Fruit fly (Drosophila melanogaster) whole organism, embryonic: Measurements from ENCODE around the gene CG10063.

Source experiments
- ATbp ChIP-seq: fragments of 200-800 bp; sonication (Bioruptor generic); optimal IDR thresholded peaks from 2 replicates; lab custom pipeline; 2017; ENCODE audit warnings: missing biosample characterization, mild to moderate bottlenecking, missing genetic modification characterization, missing genetic modification reagents
- C15 ChIP-seq: fragments of 200-800 bp; sonication (Bioruptor generic); IDR thresholded peaks from 3 replicates; pipeline ENCODE4 v1.3.6; 2022; ENCODE audit warnings: missing biosample characterization, missing genetic modification characterization
- CG10274 ChIP-seq: fragments of 200-800 bp; sonication (Bioruptor generic); optimal IDR thresholded peaks from 3 replicates; lab custom pipeline; 2017; ENCODE audit warnings: missing biosample characterization, mild to moderate bottlenecking, missing genetic modification characterization
- CG10543 ChIP-seq: fragments of 200-800 bp; sonication (Bioruptor generic); optimal IDR thresholded peaks from 3 replicates; lab custom pipeline; 2017; ENCODE audit warnings: missing biosample characterization, mild to moderate bottlenecking, missing genetic modification characterization, moderate library complexity
- CG1529 ChIP-seq: fragments of 200-800 bp; sonication (Bioruptor generic); optimal IDR thresholded peaks from 3 replicates; lab custom pipeline; 2018; ENCODE audit warnings: missing biosample characterization, missing genetic modification characterization
- CG15601 ChIP-seq: fragments of 200-800 bp; sonication (Bioruptor generic); optimal IDR thresholded peaks from 3 replicates; lab custom pipeline; 2019; ENCODE audit warnings: missing biosample characterization, mild to moderate bottlenecking, missing genetic modification characterization, moderate library complexity
- CG15696 ChIP-seq: fragments of 200-800 bp; sonication (Bioruptor generic); optimal IDR thresholded peaks from 2 replicates; lab custom pipeline; 2019; ENCODE audit warnings: missing biosample characterization, mild to moderate bottlenecking, missing genetic modification characterization, moderate library complexity
- CG17361 ChIP-seq: fragments of 200-800 bp; sonication (Bioruptor generic); IDR thresholded peaks from 3 replicates; pipeline ENCODE4 v1.3.6; 2022; ENCODE audit warnings: missing biosample characterization, missing genetic modification characterization
- CG2129 ChIP-seq: fragments of 200-800 bp; sonication (Bioruptor generic); IDR thresholded peaks from 2 replicates; pipeline ENCODE4 v1.3.6; 2022; ENCODE audit warnings: missing biosample characterization, missing genetic modification characterization; ENCODE audit not compliant: partially characterized antibody
- CG3065 ChIP-seq: fragments of 200-800 bp; sonication (Bioruptor generic); optimal IDR thresholded peaks from 2 replicates; lab custom pipeline; 2016; ENCODE audit warnings: missing biosample characterization, missing genetic modification characterization
- CG3163 ChIP-seq: fragments of 200-800 bp; sonication (Bioruptor generic); optimal IDR thresholded peaks from 3 replicates; lab custom pipeline; 2016; ENCODE audit warnings: missing biosample characterization, missing genetic modification characterization
- CG33213 ChIP-seq: fragments of 200-800 bp; sonication (Bioruptor generic); optimal IDR thresholded peaks from 3 replicates; lab custom pipeline; 2016; ENCODE audit warnings: missing biosample characterization, missing genetic modification characterization
- CG34224 ChIP-seq: fragments of 200-800 bp; sonication (Bioruptor generic); IDR thresholded peaks from 3 replicates; pipeline ENCODE4 v1.3.6; 2022; ENCODE audit warnings: missing biosample characterization, missing genetic modification characterization; ENCODE audit not compliant: partially characterized antibody
- CG42726 ChIP-seq: fragments of 200-800 bp; sonication (Bioruptor generic); IDR thresholded peaks from 2 replicates; pipeline ENCODE4 v1.3.6; 2022; ENCODE audit warnings: missing biosample characterization, missing genetic modification characterization; ENCODE audit not compliant: partially characterized antibody
- CG5180 ChIP-seq: fragments of 200-800 bp; sonication (Bioruptor generic); optimal IDR thresholded peaks from 3 replicates; lab custom pipeline; 2017; ENCODE audit warnings: missing biosample characterization, missing genetic modification characterization, mild to moderate bottlenecking, moderate library complexity, missing genetic modification reagents
- CG8089 ChIP-seq: fragments of 200-800 bp; sonication (Bioruptor generic); optimal IDR thresholded peaks from 3 replicates; lab custom pipeline; 2016; ENCODE audit warnings: missing biosample characterization, missing genetic modification characterization
- CG9609 ChIP-seq: fragments of 200-800 bp; sonication (Bioruptor generic); optimal IDR thresholded peaks from 3 replicates; lab custom pipeline; 2016; ENCODE audit warnings: missing biosample characterization, missing genetic modification characterization
- CG9817 ChIP-seq: fragments of 200-800 bp; sonication (Bioruptor generic); optimal IDR thresholded peaks from 2 replicates; lab custom pipeline; 2018; ENCODE audit warnings: missing biosample characterization, mild to moderate bottlenecking, missing genetic modification characterization, moderate library complexity
- CTCF ChIP-seq: fragments of 200-800 bp; sonication (Bioruptor generic); optimal IDR thresholded peaks from 2 replicates; lab custom pipeline; 2017; ENCODE audit warnings: missing biosample characterization, mild to moderate bottlenecking, missing genetic modification characterization, moderate library complexity
- Dbx ChIP-seq: fragments of 200-800 bp; sonication (Bioruptor generic); IDR thresholded peaks from 3 replicates; pipeline ENCODE4 v1.3.6; 2022; ENCODE audit warnings: missing biosample characterization, missing genetic modification characterization
- Dfd ChIP-seq, 2 experiments: fragments of >200 bp; optimal IDR thresholded peaks; 2 replicates each; lab custom pipeline; 2017; ENCODE audit warnings: missing biosample characterization in 2 of 2, missing genetic modification characterization in 2 of 2
- Dp ChIP-seq: fragments of 200-800 bp; sonication (Bioruptor generic); optimal IDR thresholded peaks from 2 replicates; lab custom pipeline; 2018; ENCODE audit warnings: missing biosample characterization, mild to moderate bottlenecking, missing genetic modification characterization, moderate library complexity
- E2f1 ChIP-seq: fragments of 200-800 bp; sonication (Bioruptor generic); IDR thresholded peaks from 2 replicates; pipeline ENCODE4 v1.3.6; 2022; ENCODE audit warnings: missing biosample characterization, missing genetic modification characterization
- Fer3 ChIP-seq: fragments of 200-800 bp; sonication (Bioruptor generic); optimal IDR thresholded peaks from 2 replicates; lab custom pipeline; 2018; ENCODE audit warnings: missing biosample characterization, mild to moderate bottlenecking, missing genetic modification characterization, moderate library complexity
- H15 ChIP-seq: fragments of 200-800 bp; sonication (Bioruptor generic); IDR thresholded peaks from 3 replicates; pipeline ENCODE4 v1.3.6; 2022; ENCODE audit warnings: missing biosample characterization, missing genetic modification characterization
- HmgD ChIP-seq: fragments of 200-800 bp; sonication (Bioruptor generic); optimal IDR thresholded peaks from 3 replicates; lab custom pipeline; 2016; ENCODE audit warnings: missing biosample characterization, missing genetic modification characterization
- MTF-1 ChIP-seq: fragments of 200-800 bp; sonication (Bioruptor generic); optimal IDR thresholded peaks from 2 replicates; lab custom pipeline; 2018; ENCODE audit warnings: missing biosample characterization, mild to moderate bottlenecking, missing genetic modification characterization, borderline replicate concordance
- Myb ChIP-seq: fragments of 200-800 bp; sonication (Bioruptor generic); optimal IDR thresholded peaks from 2 replicates; lab custom pipeline; 2016; ENCODE audit warnings: missing biosample characterization, missing genetic modification characterization
- NK7.1 ChIP-seq: fragments of 200-800 bp; sonication (Bioruptor generic); optimal IDR thresholded peaks from 3 replicates; lab custom pipeline; 2016; ENCODE audit warnings: missing biosample characterization, missing genetic modification characterization
- Opbp ChIP-seq: fragments of 200-800 bp; sonication (Bioruptor generic); IDR thresholded peaks from 3 replicates; pipeline ENCODE4 v1.3.6; 2022; ENCODE audit warnings: missing biosample characterization, missing genetic modification characterization; ENCODE audit not compliant: partially characterized antibody
- Six4 ChIP-seq: fragments of 200-800 bp; sonication (Bioruptor generic); optimal IDR thresholded peaks from 2 replicates; lab custom pipeline; 2016; ENCODE audit warnings: missing biosample characterization, missing genetic modification characterization
- abd-A ChIP-seq: fragments of 200-800 bp; sonication (Bioruptor generic); optimal IDR thresholded peaks from 3 replicates; lab custom pipeline; 2019; ENCODE audit warnings: missing biosample characterization, mild to moderate bottlenecking, missing genetic modification characterization, moderate library complexity
- ac ChIP-seq: fragments of 200-800 bp; sonication (Bioruptor generic); optimal IDR thresholded peaks from 3 replicates; lab custom pipeline; 2017; ENCODE audit warnings: missing biosample characterization, mild to moderate bottlenecking, missing genetic modification characterization
- ara ChIP-seq: fragments of 200-800 bp; sonication (Bioruptor generic); IDR thresholded peaks from 2 replicates; pipeline ENCODE4 v1.3.6; 2022; ENCODE audit warnings: missing biosample characterization, missing genetic modification characterization
- bcd ChIP-seq: fragments of 200-800 bp; sonication (Bioruptor generic); optimal IDR thresholded peaks from 2 replicates; lab custom pipeline; 2017; ENCODE audit warnings: missing biosample characterization, mild to moderate bottlenecking, missing genetic modification characterization
- chn ChIP-seq: fragments of 200-800 bp; sonication (Bioruptor generic); optimal IDR thresholded peaks from 2 replicates; lab custom pipeline; 2016; ENCODE audit warnings: missing biosample characterization, missing genetic modification characterization
- dm ChIP-seq: fragments of 200-800 bp; sonication (Bioruptor generic); optimal IDR thresholded peaks from 3 replicates; lab custom pipeline; 2016; ENCODE audit warnings: missing biosample characterization, missing genetic modification characterization
- fd96Cb ChIP-seq: fragments of 200-800 bp; sonication (Bioruptor generic); optimal IDR thresholded peaks from 2 replicates; lab custom pipeline; 2018; ENCODE audit warnings: missing biosample characterization, mild to moderate bottlenecking, missing genetic modification characterization, moderate library complexity
- grn ChIP-seq: fragments of 200-800 bp; sonication (Bioruptor generic); optimal IDR thresholded peaks from 3 replicates; lab custom pipeline; 2017; ENCODE audit warnings: missing biosample characterization, missing genetic modification characterization
- gsb ChIP-seq: fragments of 200-800 bp; sonication (Bioruptor generic); IDR thresholded peaks from 2 replicates; pipeline ENCODE4 v1.3.6; 2022; ENCODE audit warnings: missing biosample characterization, missing genetic modification characterization
- hkb ChIP-seq, 2 experiments: fragments of 200-800 bp in 1 of 2; fragments of >200 bp in 1 of 2; sonication (Bioruptor generic) in 1 of 2; IDR thresholded peaks in 1 of 2; optimal IDR thresholded peaks in 1 of 2; 2 replicates each; pipeline versions ENCODE4 v1.3.6 to Lab custom; 2017 to 2022; ENCODE audit warnings: missing biosample characterization in 1 of 2, missing genetic modification characterization in 1 of 2
- knrl ChIP-seq: fragments of 200-800 bp; sonication (Bioruptor generic); IDR thresholded peaks from 3 replicates; pipeline ENCODE4 v1.3.6; 2022; ENCODE audit warnings: missing biosample characterization, missing genetic modification characterization; ENCODE audit not compliant: partially characterized antibody
- lola ChIP-seq, 3 experiments: fragments of >200 bp in 2 of 3; fragments of 200-800 bp in 1 of 3; sonication (Bioruptor generic) in 1 of 3; optimal IDR thresholded peaks; 2 replicates each; lab custom pipeline; 2017 to 2019; ENCODE audit warnings: missing biosample characterization in 3 of 3, missing genetic modification characterization in 3 of 3, mild to moderate bottlenecking in 1 of 3, moderate library complexity in 1 of 3
- nerfin-2 ChIP-seq: fragments of 200-800 bp; sonication (Bioruptor generic); IDR thresholded peaks from 2 replicates; pipeline ENCODE4 v1.3.6; 2022; ENCODE audit warnings: missing biosample characterization, missing genetic modification characterization; ENCODE audit not compliant: partially characterized antibody
- nmo ChIP-seq: fragments of 200-800 bp; sonication (Bioruptor generic); optimal IDR thresholded peaks from 2 replicates; lab custom pipeline; 2018; ENCODE audit warnings: missing biosample characterization, mild to moderate bottlenecking, missing genetic modification characterization, moderate library complexity
- schlank ChIP-seq: fragments of 200-800 bp; sonication (Bioruptor generic); optimal IDR thresholded peaks from 2 replicates; lab custom pipeline; 2018; ENCODE audit warnings: missing biosample characterization, mild to moderate bottlenecking, missing genetic modification characterization
- seq ChIP-seq: fragments of 200-800 bp; sonication (Bioruptor generic); IDR thresholded peaks from 2 replicates; pipeline ENCODE4 v1.3.6; 2022; ENCODE audit warnings: missing biosample characterization, missing genetic modification characterization
- sqz ChIP-seq: fragments of 200-800 bp; sonication (Bioruptor generic); optimal IDR thresholded peaks from 3 replicates; lab custom pipeline; 2018; ENCODE audit warnings: missing biosample characterization, mild to moderate bottlenecking, missing genetic modification characterization
- ssp ChIP-seq: fragments of 200-800 bp; sonication (Bioruptor generic); IDR thresholded peaks from 2 replicates; pipeline ENCODE4 v1.3.6; 2022; ENCODE audit warnings: missing biosample characterization, missing genetic modification characterization
- tap ChIP-seq: fragments of 200-800 bp; optimal IDR thresholded peaks from 3 replicates; lab custom pipeline; 2019; ENCODE audit warnings: missing biosample characterization, mild to moderate bottlenecking, missing genetic modification characterization, moderate library complexity
- tin ChIP-seq: fragments of 200-800 bp; sonication (Bioruptor generic); optimal IDR thresholded peaks from 3 replicates; lab custom pipeline; 2016; ENCODE audit warnings: missing biosample characterization, missing genetic modification characterization

CG10063 gene

DNA sequence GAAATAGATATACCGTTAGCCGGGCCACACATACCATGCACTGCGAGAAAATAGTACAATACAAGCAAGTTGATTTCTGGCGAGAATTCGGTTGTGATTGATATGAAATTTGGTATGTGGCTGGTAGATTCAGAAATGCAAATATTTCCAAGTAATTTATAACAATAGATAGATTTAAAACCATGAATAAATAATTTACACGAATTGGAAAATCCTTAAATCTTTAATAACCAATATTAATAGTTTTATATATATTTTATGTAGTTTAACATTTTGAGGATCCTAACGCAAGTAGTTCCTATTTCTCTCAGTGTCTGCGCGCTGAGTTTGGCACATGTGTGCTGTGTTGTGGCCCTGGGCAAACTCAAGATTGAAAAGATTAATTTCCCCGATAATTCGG, 9.6 kb upstream of the CG10063 start (continued):
- TF ChIP-seq HmgD (GFP tag; lab: Kevin White, UChicago): no peak
- no peak for TF ChIP-seq CG2129
- TF ChIP-seq H15: no peak
- peak; percentile 41 for TF ChIP-seq CG1529 (GFP tag; lab: Kevin White, UChicago)
- TF ChIP-seq CG15696: peak; percentile 85
- TF ChIP-seq CG17361 (GFP tag; lab: Robert Waterston, UW): peak; percentile 74
- TF ChIP-seq CG8089 (GFP tag; lab: Kevin White, UChicago): no peak
- no peak for TF ChIP-seq schlank
- no peak for TF ChIP-seq knrl (GFP tag; lab: Robert Waterston, UW)
- TF ChIP-seq nerfin-2 (GFP tag; lab: Robert Waterston, UW): no peak
- TF ChIP-seq tin: peak; percentile 17
- TF ChIP-seq ara: peak; percentile 50; the same call in 1 of the 2 replicates
- no peak for TF ChIP-seq CG9609 (GFP tag; lab: Kevin White, UChicago)
- peak; percentile 9 for TF ChIP-seq ATbp (GFP tag; lab: Kevin White, UChicago)
- TF ChIP-seq CG42726 (GFP tag; lab: Robert Waterston, UW): no peak
- no peak for TF ChIP-seq dm
- no peak for TF ChIP-seq sqz
- TF ChIP-seq hkb (optimal IDR thresholded peaks at IDR 0.05; lab: Kevin White, UChicago): no peak
- TF ChIP-seq hkb (GFP tag; IDR thresholded peaks at IDR 0.05; lab: Robert Waterston, UW): 0 out of 2 replicates have a peak, but pooled peaks have one; percentile 29
- TF ChIP-seq ssp: no peak
- TF ChIP-seq fd96Cb: peak; percentile 31
- no peak for TF ChIP-seq seq (GFP tag; lab: Robert Waterston, UW)
- TF ChIP-seq Dp (GFP tag; lab: Kevin White, UChicago): no peak
- TF ChIP-seq Fer3 (tag; lab: Kevin White, UChicago): no peak
- no peak for TF ChIP-seq Dbx (GFP tag; lab: Robert Waterston, UW)
- TF ChIP-seq Myb (GFP tag; lab: Kevin White, UChicago): no peak
- no peak for TF ChIP-seq NK7.1 (GFP tag; lab: Kevin White, UChicago)
- no peak for TF ChIP-seq Dfd (GFP tag; optimal IDR thresholded peaks at IDR 0.05; lab: Kevin White, UChicago)
- TF ChIP-seq CG10543 (GFP tag; lab: Kevin White, UChicago): no peak
- no peak for TF ChIP-seq chn (GFP tag; lab: Kevin White, UChicago)
- TF ChIP-seq ac (GFP tag; lab: Kevin White, UChicago): peak; percentile 66
- no peak for TF ChIP-seq CG33213 (GFP tag; lab: Kevin White, UChicago)
- no peak for TF ChIP-seq C15 (GFP tag; lab: Robert Waterston, UW)
- TF ChIP-seq CTCF (GFP tag; lab: Kevin White, UChicago): no peak
- TF ChIP-seq Opbp (GFP tag; lab: Robert Waterston, UW): no peak
- no peak for TF ChIP-seq gsb (GFP tag; lab: Robert Waterston, UW)
- no peak for TF ChIP-seq CG3163 (GFP tag; lab: Kevin White, UChicago)
- TF ChIP-seq CG9817 (tag; lab: Kevin White, UChicago): no peak
- no peak for TF ChIP-seq CG5180
- no peak for TF ChIP-seq tap (tag; lab: Kevin White, UChicago)
- no peak for TF ChIP-seq CG34224 (GFP tag; lab: Robert Waterston, UW)
- peak; percentile 72 for TF ChIP-seq nmo (GFP tag; lab: Kevin White, UChicago)
- TF ChIP-seq CG3065 (GFP tag; lab: Kevin White, UChicago): no peak
- no peak for TF ChIP-seq MTF-1 (GFP tag; lab: Kevin White, UChicago)
- no peak for TF ChIP-seq grn (GFP tag; lab: Kevin White, UChicago)
- peak; percentile 15 for TF ChIP-seq CG15601 (tag; lab: Kevin White, UChicago)
- TF ChIP-seq E2f1: 0 out of 2 replicates have a peak, but pooled peaks have one; percentile 42
- no peak for TF ChIP-seq abd-A (tag; lab: Kevin White, UChicago)
- peak in 1 of 3 experiments; percentile 83 for TF ChIP-seq lola (GFP tag; optimal IDR thresholded peaks at IDR 0.05; lab: Kevin White, UChicago)
- TF ChIP-seq Six4 (GFP tag; lab: Kevin White, UChicago): peak; percentile 29
- no peak for TF ChIP-seq CG10274
- peak; percentile 38 for TF ChIP-seq bcd (GFP tag; lab: Kevin White, UChicago)
